Fruit fly (Drosophila melanogaster): Measurements from ENCODE around the gene CG7044.

- TF ChIP-seq Hr4 (GFP tag; optimal IDR thresholded peaks at IDR 0.05) (no peak), dac (GFP tag; optimal IDR thresholded peaks at IDR 0.05) (no peak), CG3032 (tag; optimal IDR thresholded peaks at IDR 0.05) (no peak), fd85E (GFP tag; optimal IDR thresholded peaks at IDR 0.05) (no peak), Hr39 (GFP tag; optimal IDR thresholded peaks at IDR 0.05) (no peak), fkh (GFP tag; optimal IDR thresholded peaks at IDR 0.05) (no peak), Eip78C (GFP tag) (no peak), vri (GFP tag; optimal IDR thresholded peaks at IDR 0.05) (no peak)
Measured at dm6 chr3R:21048729-21049128, 52.8 kb downstream of the CG7044 start, which contains the start of gene CG7079.

Measured in whole organism, prepupa.